Worm (Caenorhabditis elegans): ENCODE data around the gene srx-22.

The srx-22 gene

ce11 chrV:654402-654801 is 25.4 kb upstream of the srx-22 start, which contains the start of gene srj-6:
srj-6 (minus strand) TSS chrV:654502.
- TF ChIP-seq med-1 (GFP tag; optimal IDR thresholded peaks at IDR 0.05; ENCODE audit: insufficient read depth) (no peak), cog-1 (tag; optimal IDR thresholded peaks at IDR 0.05) (no peak), klf-2 (GFP tag; conservative IDR thresholded peaks at IDR 0.05) (no peak), tab-1 (GFP tag; IDR thresholded peaks at IDR 0.05) (no peak)

ce11 chrV:655823-656222 is 23.9 kb upstream of the srx-22 start, which contains the start of gene srh-245:
srh-245 (minus strand) TSS chrV:655923.
- no peak for TF ChIP-seq tab-1 (GFP tag; IDR thresholded peaks at IDR 0.05)
- no peak for TF ChIP-seq ztf-23 (GFP tag; IDR thresholded peaks at IDR 0.05)
- TF ChIP-seq med-1 (GFP tag; optimal IDR thresholded peaks at IDR 0.05; ENCODE audit: insufficient read depth), result no peak
- no peak for TF ChIP-seq ztf-29 (GFP tag; IDR thresholded peaks at IDR 0.05)

- no peak for TF ChIP-seq med-1 (GFP tag; optimal IDR thresholded peaks at IDR 0.05; ENCODE audit: insufficient read depth)
- no peak for TF ChIP-seq tab-1 (GFP tag; IDR thresholded peaks at IDR 0.05)
- TF ChIP-seq ztf-29 (GFP tag; IDR thresholded peaks at IDR 0.05), result no peak
- TF ChIP-seq flt-1 (GFP tag; IDR thresholded peaks at IDR 0.05), result no peak
- no peak for TF ChIP-seq ref-1 (GFP tag; conservative IDR thresholded peaks at IDR 0.05)
- no peak for TF ChIP-seq ztf-23 (GFP tag; IDR thresholded peaks at IDR 0.05)
- TF ChIP-seq klf-2 (GFP tag; conservative IDR thresholded peaks at IDR 0.05), result no peak
- no peak for TF ChIP-seq cog-1 (tag; optimal IDR thresholded peaks at IDR 0.05)
- TF ChIP-seq T22C8.4 (GFP tag; IDR thresholded peaks at IDR 0.05), result no peak
Observed at ce11 chrV:657678-658077, 22.1 kb upstream of the srx-22 start, which contains the start of gene srh-246. srh-246 (minus strand) TSS chrV:657778.

ce11 chrV:658140-658539 is 21.6 kb upstream of the srx-22 start:
- TF ChIP-seq klf-2 (GFP tag; conservative IDR thresholded peaks at IDR 0.05) (peak; percentile 59; the same call in 1 of the 2 replicates), flt-1 (GFP tag; IDR thresholded peaks at IDR 0.05) (peak; percentile 68; the same call in 1 of the 2 replicates)

ce11 chrV:660210-660609 is 19.6 kb upstream of the srx-22 start, which contains the start of gene F31F4.17:
F31F4.17 (minus strand) TSS chrV:660310.
- TF ChIP-seq ztf-29 (GFP tag; IDR thresholded peaks at IDR 0.05), result no peak
- TF ChIP-seq flt-1 (GFP tag; IDR thresholded peaks at IDR 0.05), result no peak
- no peak for TF ChIP-seq ref-1 (GFP tag; conservative IDR thresholded peaks at IDR 0.05)
- TF ChIP-seq ztf-23 (GFP tag; IDR thresholded peaks at IDR 0.05), result no peak
- TF ChIP-seq T22C8.4 (GFP tag; IDR thresholded peaks at IDR 0.05), result no peak
- no peak for TF ChIP-seq med-1 (GFP tag; optimal IDR thresholded peaks at IDR 0.05; ENCODE audit: insufficient read depth)
- no peak for TF ChIP-seq cog-1 (tag; optimal IDR thresholded peaks at IDR 0.05)
- TF ChIP-seq klf-2 (GFP tag; conservative IDR thresholded peaks at IDR 0.05), result no peak

- TF ChIP-seq klf-2 (GFP tag; conservative IDR thresholded peaks at IDR 0.05) (no peak), ref-1 (GFP tag; conservative IDR thresholded peaks at IDR 0.05) (no peak), ztf-29 (GFP tag; IDR thresholded peaks at IDR 0.05) (no peak), med-1 (GFP tag; optimal IDR thresholded peaks at IDR 0.05; ENCODE audit: insufficient read depth) (no peak), ztf-23 (GFP tag; IDR thresholded peaks at IDR 0.05) (no peak), T22C8.4 (GFP tag; IDR thresholded peaks at IDR 0.05) (no peak), flt-1 (GFP tag; IDR thresholded peaks at IDR 0.05) (no peak), tab-1 (GFP tag; IDR thresholded peaks at IDR 0.05) (no peak)
Observed at ce11 chrV:664337-664847, 15.4 kb upstream of the srx-22 start, which contains the start of the genes F31F4.11 and srh-266. F31F4.11 (minus strand) TSS chrV:664437. srh-266 (plus strand) TSS chrV:664797.

ce11 chrV:667459-667858 is 12.3 kb upstream of the srx-22 start, which contains the start of gene nhr-180:
nhr-180 (minus strand) TSS chrV:667510.
- TF ChIP-seq tab-1 (GFP tag; IDR thresholded peaks at IDR 0.05) (no peak), flt-1 (GFP tag; IDR thresholded peaks at IDR 0.05) (no peak), ref-1 (GFP tag; conservative IDR thresholded peaks at IDR 0.05) (no peak), med-1 (GFP tag; optimal IDR thresholded peaks at IDR 0.05; ENCODE audit: insufficient read depth) (no peak), cog-1 (tag; optimal IDR thresholded peaks at IDR 0.05) (no peak), ztf-23 (GFP tag; IDR thresholded peaks at IDR 0.05) (no peak), klf-2 (GFP tag; conservative IDR thresholded peaks at IDR 0.05) (no peak), ztf-29 (GFP tag; IDR thresholded peaks at IDR 0.05) (no peak), T22C8.4 (GFP tag; IDR thresholded peaks at IDR 0.05) (no peak)

- TF ChIP-seq med-1 (GFP tag; optimal IDR thresholded peaks at IDR 0.05; ENCODE audit: insufficient read depth) (no peak), ztf-23 (GFP tag; IDR thresholded peaks at IDR 0.05) (no peak), tab-1 (GFP tag; IDR thresholded peaks at IDR 0.05) (no peak), cog-1 (tag; optimal IDR thresholded peaks at IDR 0.05) (no peak), ref-1 (GFP tag; conservative IDR thresholded peaks at IDR 0.05) (no peak), klf-2 (GFP tag; conservative IDR thresholded peaks at IDR 0.05) (no peak), ztf-29 (GFP tag; IDR thresholded peaks at IDR 0.05) (no peak), flt-1 (GFP tag; IDR thresholded peaks at IDR 0.05) (no peak), T22C8.4 (GFP tag; IDR thresholded peaks at IDR 0.05) (no peak)
Observed at ce11 chrV:671342-671741, 8.4 kb upstream of the srx-22 start, which contains the start of gene sru-24. sru-24 (minus strand) TSS chrV:671442.

ce11 chrV:674213-674612 is 5.5 kb upstream of the srx-22 start, which contains the start of gene sru-25:
sru-25 (minus strand) TSS chrV:674313.
- TF ChIP-seq ztf-23 (GFP tag; IDR thresholded peaks at IDR 0.05) (no peak), klf-2 (GFP tag; conservative IDR thresholded peaks at IDR 0.05) (no peak), cog-1 (tag; optimal IDR thresholded peaks at IDR 0.05) (no peak), ztf-29 (GFP tag; IDR thresholded peaks at IDR 0.05) (no peak), ref-1 (GFP tag; conservative IDR thresholded peaks at IDR 0.05) (no peak), med-1 (GFP tag; optimal IDR thresholded peaks at IDR 0.05; ENCODE audit: insufficient read depth) (no peak), flt-1 (GFP tag; IDR thresholded peaks at IDR 0.05) (no peak), T22C8.4 (GFP tag; IDR thresholded peaks at IDR 0.05) (no peak), tab-1 (GFP tag; IDR thresholded peaks at IDR 0.05) (no peak)

ce11 chrV:676090-676489 is 3.7 kb upstream of the srx-22 start:
- TF ChIP-seq ztf-29 (GFP tag; IDR thresholded peaks at IDR 0.05), result no peak
- TF ChIP-seq T22C8.4 (GFP tag; IDR thresholded peaks at IDR 0.05), result no peak
- no peak for TF ChIP-seq klf-2 (GFP tag; conservative IDR thresholded peaks at IDR 0.05)
- TF ChIP-seq med-1 (GFP tag; optimal IDR thresholded peaks at IDR 0.05; ENCODE audit: insufficient read depth), result no peak
- TF ChIP-seq tab-1 (GFP tag; IDR thresholded peaks at IDR 0.05), result no peak
- no peak for TF ChIP-seq flt-1 (GFP tag; IDR thresholded peaks at IDR 0.05)
- no peak for TF ChIP-seq cog-1 (tag; optimal IDR thresholded peaks at IDR 0.05)
- TF ChIP-seq ref-1 (GFP tag; conservative IDR thresholded peaks at IDR 0.05), result no peak
- no peak for TF ChIP-seq ztf-23 (GFP tag; IDR thresholded peaks at IDR 0.05)
